Fruit fly (Drosophila melanogaster): ENCODE results near the gene CG31871.

DNA sequence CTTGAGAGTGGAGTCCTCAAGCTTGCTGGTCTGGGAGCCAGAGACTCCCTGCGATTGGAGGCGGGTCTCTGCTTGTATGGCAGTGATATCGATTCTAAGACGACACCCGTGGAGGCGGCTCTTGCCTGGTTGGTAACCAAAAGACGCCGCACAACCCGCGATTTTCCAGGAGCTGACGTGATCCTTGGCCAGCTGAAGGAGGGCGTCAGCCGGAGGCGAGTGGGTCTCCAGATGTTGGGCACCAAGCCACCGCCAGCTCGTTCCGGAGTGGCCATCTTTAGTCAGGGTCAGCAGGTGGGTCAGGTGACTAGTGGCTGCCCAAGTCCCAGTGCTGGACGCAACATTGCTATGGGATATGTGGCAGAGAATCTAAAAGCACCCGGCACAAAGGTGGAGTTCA is 42.5 kb downstream of the CG31871 start:
- TF ChIP-seq foxo (GFP tag; optimal IDR thresholded peaks at IDR 0.05) (no peak), HLH106 (tag; optimal IDR thresholded peaks at IDR 0.05) (no peak), lola (GFP tag; optimal IDR thresholded peaks at IDR 0.05) (no peak)

Measured in whole organism, wandering third instar larva.